Worm (Caenorhabditis elegans): ENCODE measurements around the gene T24C2.5.
"Not testable (repeated sequence)": the region's sequence is repeated elsewhere in the genome, so short reads cannot be mapped to it uniquely, and the experiment has no call there.

Gene T24C2.5

DNA sequence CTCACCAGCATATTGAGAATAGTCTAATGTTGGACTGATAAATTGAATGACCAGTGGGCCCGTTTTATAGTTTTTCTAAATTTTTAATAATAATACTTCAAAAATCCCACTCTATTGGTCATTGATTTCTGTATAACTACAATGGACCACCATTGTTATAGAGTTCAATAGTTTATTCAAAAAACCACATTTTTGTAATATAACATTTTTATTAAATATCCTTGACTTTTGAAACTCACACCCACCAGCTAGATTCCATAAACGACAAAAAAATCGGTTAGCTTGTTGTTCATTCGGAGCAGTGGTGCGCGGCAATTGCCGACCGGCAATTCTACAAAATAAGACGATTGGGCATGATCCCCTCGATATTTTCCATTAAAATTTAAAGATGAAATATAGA is 6.7 kb upstream of the T24C2.5 start, which contains the start of gene nspc-18:
TSS of gene nspc-18 (minus strand) at position 101 of the 400 bp plus-strand sequence.
- TF ChIP-seq sdc-2 (tag; optimal IDR thresholded peaks at IDR 0.05): no peak
- no peak for TF ChIP-seq pros-1 (tag; optimal IDR thresholded peaks at IDR 0.05)
- TF ChIP-seq Y22D7AL.16 (tag; optimal IDR thresholded peaks at IDR 0.05): no peak
- no peak for TF ChIP-seq lin-11 (tag; optimal IDR thresholded peaks at IDR 0.05)
- TF ChIP-seq zip-5 (tag; optimal IDR thresholded peaks at IDR 0.05): no peak
- no peak for TF ChIP-seq hlh-30 (tag; optimal IDR thresholded peaks at IDR 0.05; ENCODE audit: insufficient read depth)
- TF ChIP-seq dve-1 (tag; optimal IDR thresholded peaks at IDR 0.05): no peak
- TF ChIP-seq che-1 (tag; optimal IDR thresholded peaks at IDR 0.05): no peak
- no peak for TF ChIP-seq pax-1 (tag; optimal IDR thresholded peaks at IDR 0.05)
- TF ChIP-seq sox-4 (tag; optimal IDR thresholded peaks at IDR 0.05): no peak
- TF ChIP-seq ceh-30 (tag; optimal IDR thresholded peaks at IDR 0.05): no peak
- TF ChIP-seq ceh-6 (GFP tag; optimal IDR thresholded peaks at IDR 0.05): no peak
- TF ChIP-seq hlh-13 (GFP tag; optimal IDR thresholded peaks at IDR 0.05): no peak
- no peak for TF ChIP-seq ceh-24 (tag; optimal IDR thresholded peaks at IDR 0.05)

- not testable (repeated sequence) for TF ChIP-seq hlh-6, pha-2, ceh-24 (tag; optimal IDR thresholded peaks at IDR 0.05)
Measured at ce11 chrX:14528399-14528798, 5.8 kb upstream of the T24C2.5 start, which contains the start of gene nspc-19. Gene nspc-19, plus strand, starts transcription at chrX:14528699.

DNA sequence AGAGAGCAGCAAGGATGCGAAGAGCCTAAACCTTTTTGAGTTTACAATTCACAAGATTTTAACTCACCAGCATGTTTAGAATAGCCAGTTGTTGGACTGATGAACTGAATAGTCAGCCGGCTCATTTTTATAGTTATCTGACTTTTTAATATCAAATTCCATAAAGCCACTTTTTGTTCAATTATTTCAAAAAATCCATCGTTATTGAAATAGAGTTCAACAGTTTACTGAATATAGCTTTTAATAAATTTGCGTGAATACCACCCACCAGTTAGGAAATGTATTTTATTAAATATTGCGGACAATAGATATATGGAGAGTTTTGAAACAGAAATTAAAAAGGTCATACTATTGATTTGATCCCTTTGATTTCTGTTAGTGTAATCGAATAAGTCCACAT is 4.1 kb upstream of the T24C2.5 start, which contains the start of gene nspc-20:
TSS of gene nspc-20 (minus strand) at position 101 of the 400 bp plus-strand sequence.
- TF ChIP-seq unc-3 (GFP tag; conservative IDR thresholded peaks at IDR 0.05) (no peak), unc-3 (tag; optimal IDR thresholded peaks at IDR 0.05) (no peak)

ce11 chrX:14534596-14534995 is 379 bp downstream of the T24C2.5 start:
- TF ChIP-seq F13H6.1 (tag; optimal IDR thresholded peaks at IDR 0.05): no peak
- no peak for TF ChIP-seq fax-1 (tag; optimal IDR thresholded peaks at IDR 0.05)
- TF ChIP-seq ceh-22 (tag; optimal IDR thresholded peaks at IDR 0.05): no peak
- no peak for TF ChIP-seq pha-2 (tag; optimal IDR thresholded peaks at IDR 0.05)
- TF ChIP-seq gmeb-2 (tag; optimal IDR thresholded peaks at IDR 0.05): no peak
- TF ChIP-seq ets-4 (tag; optimal IDR thresholded peaks at IDR 0.05): no peak
- TF ChIP-seq rnt-1 (tag; optimal IDR thresholded peaks at IDR 0.05): no peak
- no peak for TF ChIP-seq nhr-11 (tag; optimal IDR thresholded peaks at IDR 0.05)
- no peak for TF ChIP-seq C08G9.2 (tag; optimal IDR thresholded peaks at IDR 0.05)
- TF ChIP-seq dmd-4 (tag; optimal IDR thresholded peaks at IDR 0.05; ENCODE audit: borderline replicate concordance): no peak
- TF ChIP-seq fkh-10 (GFP tag; optimal IDR thresholded peaks at IDR 0.05): no peak

- no peak for TF ChIP-seq pha-2 (tag; optimal IDR thresholded peaks at IDR 0.05)
- no peak for TF ChIP-seq tbx-2 (tag; optimal IDR thresholded peaks at IDR 0.05)
- no peak for TF ChIP-seq unc-42 (tag; optimal IDR thresholded peaks at IDR 0.05)
Measured at ce11 chrX:14535913-14536312, 1.7 kb downstream of the T24C2.5 start.

DNA sequence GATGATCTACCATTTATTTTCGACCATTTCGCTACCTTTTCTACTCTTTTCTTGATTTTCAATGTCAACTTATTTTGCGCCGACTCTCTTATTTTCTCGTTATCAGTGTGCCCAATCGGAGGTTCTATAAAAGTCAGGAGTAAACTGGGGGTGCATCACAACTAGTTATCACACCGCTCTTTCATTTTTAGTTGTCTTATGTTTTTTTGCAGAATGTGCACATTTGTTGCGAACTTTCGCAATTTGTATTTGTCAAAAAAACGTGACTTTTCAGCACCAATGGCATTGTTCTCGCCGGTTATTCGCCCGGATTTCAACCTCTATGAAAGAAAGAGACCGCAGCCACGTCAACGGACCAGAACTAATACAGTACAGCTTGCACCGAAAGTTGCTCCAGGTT is 3.4 kb downstream of the T24C2.5 start:
- TF ChIP-seq ets-4 (tag; optimal IDR thresholded peaks at IDR 0.05) (no peak), Y22D7AL.16 (tag; optimal IDR thresholded peaks at IDR 0.05) (no peak), elt-4 (tag; optimal IDR thresholded peaks at IDR 0.05) (no peak), ztf-16 (tag; optimal IDR thresholded peaks at IDR 0.05) (no peak), elt-2 (tag; optimal IDR thresholded peaks at IDR 0.05) (no peak), ceh-6 (GFP tag; optimal IDR thresholded peaks at IDR 0.05) (no peak), K09A11.1 (tag; optimal IDR thresholded peaks at IDR 0.05; ENCODE audit: insufficient read depth) (no peak)
